Fruit fly (Drosophila melanogaster) whole organism, wandering third instar larva: Measurements from ENCODE around the gene CG16998.

Experiments used
- Abd-B ChIP-seq: fragments of >200 bp; optimal IDR thresholded peaks from 2 replicates; lab custom pipeline; 2017; ENCODE audit warnings: missing biosample characterization, missing genetic modification characterization
- CG32264 ChIP-seq: fragments of 200-800 bp; sonication (Bioruptor generic); optimal IDR thresholded peaks from 2 replicates; lab custom pipeline; 2016; ENCODE audit warnings: missing biosample characterization, missing genetic modification characterization
- CG9705 ChIP-seq: fragments of 200-800 bp; sonication (Bioruptor generic); optimal IDR thresholded peaks from 2 replicates; lab custom pipeline; 2018; ENCODE audit warnings: missing biosample characterization, mild to moderate bottlenecking, missing genetic modification characterization
- CrebA ChIP-seq: fragments of 200-800 bp; sonication (Bioruptor generic); optimal IDR thresholded peaks from 2 replicates; lab custom pipeline; 2016; ENCODE audit warnings: missing biosample characterization, mild to moderate bottlenecking, missing genetic modification characterization, borderline replicate concordance
- Dfd ChIP-seq: fragments of >200 bp; optimal IDR thresholded peaks from 2 replicates; lab custom pipeline; 2017; ENCODE audit warnings: missing biosample characterization, missing genetic modification characterization
- Dif ChIP-seq: fragments of 200-275, 200-300 bp; sonication (Bioruptor generic); optimal IDR thresholded peaks from 2 replicates; lab custom pipeline; 2018; ENCODE audit warnings: missing biosample characterization, missing genetic modification characterization; ENCODE audit not compliant: partially characterized antibody
- GATAd ChIP-seq: sonication (Bioruptor generic); optimal IDR thresholded peaks from 2 replicates; lab custom pipeline; 2016; ENCODE audit warnings: missing biosample characterization, missing genetic modification characterization
- HLH106 ChIP-seq: fragments of 200-800 bp; optimal IDR thresholded peaks from 3 replicates; lab custom pipeline; 2019; ENCODE audit warnings: missing biosample characterization, mild to moderate bottlenecking, missing genetic modification characterization, moderate library complexity
- Hnf4 ChIP-seq: fragments of 200-800 bp; sonication (Bioruptor generic); optimal IDR thresholded peaks from 2 replicates; lab custom pipeline; 2016; ENCODE audit warnings: missing biosample characterization, mild to moderate bottlenecking, missing genetic modification characterization
- Hr78 ChIP-seq: fragments of >200 bp; optimal IDR thresholded peaks from 2 replicates; lab custom pipeline; 2017; ENCODE audit warnings: missing biosample characterization, missing genetic modification characterization
- Jra ChIP-seq: sonication (Bioruptor generic); optimal IDR thresholded peaks from 2 replicates; lab custom pipeline; 2016; ENCODE audit warnings: missing biosample characterization, missing genetic modification characterization
- Myc ChIP-seq: fragments of >200 bp; optimal IDR thresholded peaks from 2 replicates; lab custom pipeline; 2017
- N ChIP-seq: fragments of >200 bp; optimal IDR thresholded peaks from 2 replicates; lab custom pipeline; 2018; ENCODE audit warnings: missing biosample characterization, missing external identifiers, missing genetic modification characterization
- OdsH ChIP-seq: fragments of 200-800 bp; sonication (Bioruptor generic); optimal IDR thresholded peaks from 2 replicates; lab custom pipeline; 2016; ENCODE audit warnings: missing biosample characterization, mild to moderate bottlenecking, missing genetic modification characterization
- Rel ChIP-seq, 2 experiments: fragments of 200-800 bp; sonication (Bioruptor generic) in 1 of 2; optimal IDR thresholded peaks; 2 replicates in 1 of 2; 3 replicates in 1 of 2; lab custom pipeline; 2016 to 2019; ENCODE audit warnings: mild to moderate bottlenecking in 2 of 2, missing biosample characterization in 2 of 2, missing genetic modification characterization in 2 of 2, moderate library complexity in 1 of 2
- Sp1 ChIP-seq: fragments of 200-800 bp; sonication (Bioruptor generic); optimal IDR thresholded peaks from 3 replicates; lab custom pipeline; 2019; ENCODE audit warnings: missing biosample characterization, mild to moderate bottlenecking, missing genetic modification characterization, moderate library complexity
- Vsx2 ChIP-seq: fragments of 200-300, 225-300 bp; sonication (Bioruptor generic); optimal IDR thresholded peaks from 2 replicates; lab custom pipeline; 2018; ENCODE audit warnings: missing biosample characterization, missing genetic modification characterization; ENCODE audit not compliant: partially characterized antibody
- br ChIP-seq: fragments of 200-800 bp; sonication (Bioruptor generic); optimal IDR thresholded peaks from 2 replicates; lab custom pipeline; 2016; ENCODE audit warnings: missing biosample characterization, missing genetic modification characterization
- brk ChIP-seq: fragments of 200-800 bp; sonication (Bioruptor generic); optimal IDR thresholded peaks from 2 replicates; lab custom pipeline; 2016; ENCODE audit warnings: missing biosample characterization, mild to moderate bottlenecking, missing genetic modification characterization
- dl ChIP-seq, 2 experiments: fragments of 175-275, 200-275 bp in 1 of 2; fragments of 200-275 bp in 1 of 2; sonication (Bioruptor generic); optimal IDR thresholded peaks; lab custom pipeline; 2018; ENCODE audit warnings: mild to moderate bottlenecking in 2 of 2, missing biosample characterization in 2 of 2, missing genetic modification characterization in 2 of 2, moderate library complexity in 2 of 2; ENCODE audit not compliant: partially characterized antibody in 2 of 2, insufficient read depth in 1 of 2
- dmrt93B ChIP-seq: fragments of 200-800 bp; sonication (Bioruptor generic); optimal IDR thresholded peaks from 2 replicates; lab custom pipeline; 2018; ENCODE audit warnings: missing biosample characterization, mild to moderate bottlenecking, missing genetic modification characterization
- dsf ChIP-seq: sonication (Bioruptor generic); optimal IDR thresholded peaks from 2 replicates; lab custom pipeline; 2016; ENCODE audit warnings: missing biosample characterization, missing genetic modification characterization, borderline replicate concordance
- ey ChIP-seq: fragments of 200-800 bp; sonication (Bioruptor generic); optimal IDR thresholded peaks from 2 replicates; lab custom pipeline; 2016; ENCODE audit warnings: missing biosample characterization, missing genetic modification characterization
- foxo ChIP-seq, 2 experiments: fragments of 200-800 bp; sonication (Bioruptor generic); optimal IDR thresholded peaks; 2 replicates in 1 of 2; 3 replicates in 1 of 2; lab custom pipeline; 2016 to 2017; ENCODE audit warnings: missing biosample characterization in 2 of 2, missing genetic modification characterization in 2 of 2
- fru ChIP-seq: fragments of 200-800 bp; sonication (Bioruptor generic); optimal IDR thresholded peaks from 3 replicates; lab custom pipeline; 2016; ENCODE audit warnings: missing biosample characterization, mild to moderate bottlenecking, missing genetic modification characterization
- h ChIP-seq: fragments of 200-800 bp; sonication (Bioruptor generic); optimal IDR thresholded peaks from 3 replicates; lab custom pipeline; 2016; ENCODE audit warnings: missing biosample characterization, mild to moderate bottlenecking, missing genetic modification characterization
- jim ChIP-seq: fragments of 175-275, 200-325 bp; sonication (Bioruptor generic); optimal IDR thresholded peaks from 2 replicates; lab custom pipeline; 2016; ENCODE audit warnings: missing biosample characterization, mild to moderate bottlenecking, missing genetic modification characterization
- lola ChIP-seq: fragments of >200 bp; optimal IDR thresholded peaks from 2 replicates; lab custom pipeline; 2017; ENCODE audit warnings: missing biosample characterization, missing genetic modification characterization
- pan ChIP-seq: fragments of >200 bp; optimal IDR thresholded peaks from 2 replicates; lab custom pipeline; 2017
- psq ChIP-seq: fragments of 200-800 bp; sonication (Bioruptor generic); optimal IDR thresholded peaks from 3 replicates; lab custom pipeline; 2017; ENCODE audit warnings: missing biosample characterization, mild to moderate bottlenecking, missing genetic modification characterization, moderate library complexity
- rgr ChIP-seq: fragments of 200-800 bp; sonication (Bioruptor generic); optimal IDR thresholded peaks from 3 replicates; lab custom pipeline; 2016; ENCODE audit warnings: missing biosample characterization, mild to moderate bottlenecking, missing genetic modification characterization
- sage ChIP-seq: fragments of 200-800 bp; sonication (Bioruptor generic); optimal IDR thresholded peaks from 2 replicates; lab custom pipeline; 2016; ENCODE audit warnings: missing biosample characterization, mild to moderate bottlenecking, missing genetic modification characterization
- sv ChIP-seq: fragments of 200-800 bp; sonication (Bioruptor generic); optimal IDR thresholded peaks from 3 replicates; lab custom pipeline; 2016; ENCODE audit warnings: missing biosample characterization, missing genetic modification characterization
- tai ChIP-seq: sonication (Bioruptor generic); optimal IDR thresholded peaks from 2 replicates; lab custom pipeline; 2016; ENCODE audit warnings: missing biosample characterization, missing genetic modification characterization
- usp ChIP-seq: fragments of >200 bp; optimal IDR thresholded peaks from 2 replicates; lab custom pipeline; 2017; ENCODE audit warnings: missing biosample characterization, missing genetic modification characterization
- woc ChIP-seq: sonication (Bioruptor generic); optimal IDR thresholded peaks from 2 replicates; lab custom pipeline; 2016; ENCODE audit warnings: missing biosample characterization, mild to moderate bottlenecking, missing genetic modification characterization

The CG16998 gene

dm6 chr3L:7529081-7530021 is 10.3 kb downstream of the CG16998 start:
- TF ChIP-seq foxo (GFP tag; optimal IDR thresholded peaks at IDR 0.05; lab: Kevin White, UChicago), result peak in 1 of 2 experiments; percentile 65
- peak; percentile 48 for TF ChIP-seq rgr (GFP tag; lab: Kevin White, UChicago)
- TF ChIP-seq Dfd (GFP tag; lab: Kevin White, UChicago), result no peak
- no peak for TF ChIP-seq Rel (GFP tag; optimal IDR thresholded peaks at IDR 0.05; lab: Kevin White, UChicago)
- TF ChIP-seq Rel (tag; optimal IDR thresholded peaks at IDR 0.05; lab: Kevin White, UChicago), result peak; percentile 71
- TF ChIP-seq br (GFP tag; lab: Kevin White, UChicago), result no peak
- no peak for TF ChIP-seq jim (GFP tag; lab: Kevin White, UChicago)
- no peak for TF ChIP-seq sage (GFP tag; lab: Kevin White, UChicago)
- no peak for TF ChIP-seq woc (GFP tag; lab: Kevin White, UChicago)
- TF ChIP-seq OdsH (GFP tag; lab: Kevin White, UChicago), result peak; percentile 47
- peak; percentile 46 for TF ChIP-seq h (GFP tag; lab: Kevin White, UChicago)
- TF ChIP-seq ey (GFP tag; lab: Kevin White, UChicago), result peak; percentile 22
- TF ChIP-seq Abd-B (GFP tag; lab: Kevin White, UChicago), result no peak
- TF ChIP-seq Jra (GFP tag; lab: Kevin White, UChicago), result peak; percentile 91
- TF ChIP-seq CG32264 (GFP tag; lab: Kevin White, UChicago), result no peak
- no peak for TF ChIP-seq usp
- no peak for TF ChIP-seq Hnf4 (GFP tag; lab: Kevin White, UChicago)
- no peak for TF ChIP-seq N
- TF ChIP-seq lola (GFP tag; lab: Kevin White, UChicago), result no peak
- no peak for TF ChIP-seq psq (GFP tag; lab: Kevin White, UChicago)
- TF ChIP-seq HLH106, result peak; percentile 21

dm6 chr3L:7528380-7529080 is 11.1 kb downstream of the CG16998 start, which contains the start of gene lqf:
lqf (plus strand) TSS chr3L:7528780.
- TF ChIP-seq Rel (GFP tag; optimal IDR thresholded peaks at IDR 0.05; lab: Kevin White, UChicago) (no peak), Rel (tag; optimal IDR thresholded peaks at IDR 0.05; lab: Kevin White, UChicago) (no peak), GATAd (peak; percentile 56), tai (GFP tag; lab: Kevin White, UChicago) (peak; percentile 66), brk (GFP tag; lab: Kevin White, UChicago) (peak; percentile 59), CrebA (GFP tag; lab: Kevin White, UChicago) (no peak), h (GFP tag; lab: Kevin White, UChicago) (peak; percentile 14), CG9705 (no peak), usp (no peak), jim (GFP tag; lab: Kevin White, UChicago) (no peak), HLH106 (peak; percentile 42), pan (lab: Kevin White, UChicago) (no peak), Hr78 (GFP tag; lab: Kevin White, UChicago) (no peak), dsf (GFP tag; lab: Kevin White, UChicago) (peak; percentile 12), Jra (GFP tag; lab: Kevin White, UChicago) (no peak), Hnf4 (GFP tag; lab: Kevin White, UChicago) (no peak), Myc (lab: Kevin White, UChicago) (peak; percentile 38), OdsH (GFP tag; lab: Kevin White, UChicago) (no peak), Sp1 (GFP tag; lab: Kevin White, UChicago) (no peak), psq (GFP tag; lab: Kevin White, UChicago) (peak; percentile 40), br (GFP tag; lab: Kevin White, UChicago) (no peak), dmrt93B (GFP tag; lab: Kevin White, UChicago) (no peak), N (no peak), Dfd (GFP tag; lab: Kevin White, UChicago) (peak; percentile 26), fru (no peak), foxo (GFP tag; optimal IDR thresholded peaks at IDR 0.05; lab: Kevin White, UChicago) (peak in 1 of 2 experiments; percentile 42), sage (GFP tag; lab: Kevin White, UChicago) (no peak), Dif (no peak), dl (GFP tag; optimal IDR thresholded peaks at IDR 0.05; lab: Kevin White, UChicago; ENCODE audit: insufficient read depth in 1 of 2, partially characterized antibody in 2 of 2) (no peak), ey (GFP tag; lab: Kevin White, UChicago) (no peak), sv (GFP tag; lab: Kevin White, UChicago) (no peak), Vsx2 (GFP tag; lab: Kevin White, UChicago) (no peak), CG32264 (GFP tag; lab: Kevin White, UChicago) (no peak)
